Worm (Caenorhabditis elegans) whole organism, mixed stage, embryonic: ENCODE data around the gene dpy-19.

ENCODE experiments used
- blmp-1 ChIP-seq: fragments of 150-350 bp; optimal IDR thresholded peaks from 2 replicates; lab custom pipeline; 2014; ENCODE audit warnings: missing biosample characterization, missing genetic modification characterization
- elt-1 ChIP-seq: sonication (generic microtip); optimal IDR thresholded peaks from 2 replicates; lab custom pipeline; 2017; ENCODE audit warnings: missing genetic modification characterization, mild to moderate bottlenecking, missing compliant biosample characterization, antibody characterized with exemption, moderate library complexity, borderline replicate concordance; ENCODE audit not compliant: insufficient read depth
- lin-13 ChIP-seq: fragments of 150-350 bp; optimal IDR thresholded peaks from 2 replicates; lab custom pipeline; 2014; ENCODE audit warnings: missing biosample characterization, missing genetic modification characterization
- nhr-237 ChIP-seq: fragments of 150-350 bp; optimal IDR thresholded peaks from 2 replicates; lab custom pipeline; 2014; ENCODE audit warnings: missing biosample characterization, missing genetic modification characterization
- unc-62 ChIP-seq: fragments of 150-350 bp; optimal IDR thresholded peaks from 2 replicates; lab custom pipeline; 2014; ENCODE audit warnings: missing biosample characterization, missing genetic modification reagents, missing genetic modification characterization

DNA sequence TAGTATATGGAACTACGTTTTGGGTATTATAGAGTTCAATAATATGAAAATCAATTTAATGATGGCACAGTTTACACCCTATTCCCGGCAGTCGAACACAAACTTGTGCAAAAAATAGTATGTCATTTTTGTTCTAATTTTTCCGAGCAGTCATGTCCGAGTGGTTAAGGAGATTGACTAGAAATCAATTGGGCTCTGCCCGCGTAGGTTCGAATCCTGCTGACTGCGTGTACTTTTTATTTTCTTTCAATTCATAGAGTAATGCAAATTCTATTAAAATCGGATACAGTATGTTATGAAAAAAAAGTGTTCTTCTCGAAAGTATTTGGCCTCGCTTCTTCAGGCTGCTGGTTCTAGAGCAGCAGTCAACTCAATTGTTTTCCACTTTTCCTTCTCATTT, 21.3 kb downstream of the dpy-19 start:
- no peak for TF ChIP-seq nhr-237 (tag; lab: Kevin White, UChicago)
- no peak for TF ChIP-seq lin-13
- no peak for TF ChIP-seq unc-62 (GFP tag; lab: Kevin White, UChicago)
- TF ChIP-seq elt-1: no peak
- TF ChIP-seq blmp-1 (tag; lab: Kevin White, UChicago): no peak
